Worm (Caenorhabditis elegans): ENCODE measurements around the gene T19H12.2.
A peak's percentile ranks its signal among the peaks of the same experiment; 100 is the strongest.

Gene T19H12.2

DNA sequence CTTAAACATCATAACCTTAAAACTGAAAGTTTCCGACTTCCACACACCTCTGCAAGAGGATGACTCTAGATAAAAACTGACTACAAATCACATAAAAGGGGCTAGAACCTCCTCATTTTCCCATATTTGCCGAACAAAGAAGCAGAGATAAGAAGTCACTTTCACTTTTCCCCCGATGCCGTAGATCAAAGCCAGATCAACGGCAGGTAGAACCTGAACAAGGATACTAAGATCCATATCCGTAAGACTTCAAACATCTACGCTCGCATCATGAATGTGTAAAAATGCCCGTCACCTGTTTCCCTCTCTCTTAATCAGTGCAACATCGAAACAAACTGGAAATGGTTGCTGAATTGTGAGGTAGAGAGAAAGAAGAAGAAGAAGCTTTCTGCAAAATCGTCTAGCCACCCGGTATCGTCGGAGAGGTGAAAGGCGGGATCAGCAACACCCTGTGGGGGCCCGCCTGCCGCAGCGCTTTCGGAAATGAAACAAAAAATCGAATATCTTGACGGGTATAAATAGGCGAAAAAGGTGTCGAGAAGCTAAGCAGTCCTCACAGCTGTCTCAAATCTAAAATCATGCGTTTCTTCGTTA lies 28.5 kb downstream of the T19H12.2 start, which contains the start of gene C02E7.6:
TSS of gene C02E7.6 (plus strand) at position 544 of the 594 bp plus-strand sequence.
- TF ChIP-seq cnd-1 (tag; optimal IDR thresholded peaks at IDR 0.05), result no peak
- TF ChIP-seq nhr-237 (tag; optimal IDR thresholded peaks at IDR 0.05), result peak; percentile 14
- no peak for TF ChIP-seq hlh-1 (tag; optimal IDR thresholded peaks at IDR 0.05)
- no peak for TF ChIP-seq tbx-8 (GFP tag; optimal IDR thresholded peaks at IDR 0.05)
- TF ChIP-seq snpc-4 (tag; optimal IDR thresholded peaks at IDR 0.05), result no peak
- no peak for TF ChIP-seq M03D4.4 (tag; optimal IDR thresholded peaks at IDR 0.05)
- TF ChIP-seq pha-4 (tag; optimal IDR thresholded peaks at IDR 0.05), result no peak
- no peak for TF ChIP-seq bed-3 (GFP tag; optimal IDR thresholded peaks at IDR 0.05)
- no peak for TF ChIP-seq lin-13 (tag; optimal IDR thresholded peaks at IDR 0.05)
- TF ChIP-seq lin-32 (GFP tag; optimal IDR thresholded peaks at IDR 0.05), result no peak
- no peak for TF ChIP-seq ceh-83 (GFP tag; optimal IDR thresholded peaks at IDR 0.05)
- TF ChIP-seq drap-1 (GFP tag; optimal IDR thresholded peaks at IDR 0.05), result no peak
- TF ChIP-seq zip-8 (tag; optimal IDR thresholded peaks at IDR 0.05), result no peak
- TF ChIP-seq ces-1 (GFP tag; optimal IDR thresholded peaks at IDR 0.05), result no peak
- TF ChIP-seq ceh-39 (tag; optimal IDR thresholded peaks at IDR 0.05), result no peak
- TF ChIP-seq mep-1 (tag; optimal IDR thresholded peaks at IDR 0.05), result no peak
- TF ChIP-seq mab-5 (tag; optimal IDR thresholded peaks at IDR 0.05), result no peak
- no peak for TF ChIP-seq unc-39 (tag; optimal IDR thresholded peaks at IDR 0.05)
- peak; percentile 16 for TF ChIP-seq unc-62 (GFP tag; optimal IDR thresholded peaks at IDR 0.05)
- peak; percentile 90 for TF ChIP-seq elt-1 (tag; optimal IDR thresholded peaks at IDR 0.05; ENCODE audit: borderline replicate concordance, insufficient read depth)
- no peak for TF ChIP-seq ztf-11 (tag; optimal IDR thresholded peaks at IDR 0.05)
- no peak for TF ChIP-seq flh-1 (GFP tag; optimal IDR thresholded peaks at IDR 0.05)
- TF ChIP-seq unc-120 (tag; optimal IDR thresholded peaks at IDR 0.05; ENCODE audit: poor library complexity, severe bottlenecking), result no peak
- no peak for TF ChIP-seq elt-3 (tag; optimal IDR thresholded peaks at IDR 0.05)
- TF ChIP-seq lsy-2 (tag; optimal IDR thresholded peaks at IDR 0.05), result no peak
- TF ChIP-seq blmp-1 (tag; optimal IDR thresholded peaks at IDR 0.05), result peak; percentile 67
- TF ChIP-seq nhr-2 (tag; optimal IDR thresholded peaks at IDR 0.05), result no peak
- TF ChIP-seq nhr-76 (tag; optimal IDR thresholded peaks at IDR 0.05), result no peak

DNA sequence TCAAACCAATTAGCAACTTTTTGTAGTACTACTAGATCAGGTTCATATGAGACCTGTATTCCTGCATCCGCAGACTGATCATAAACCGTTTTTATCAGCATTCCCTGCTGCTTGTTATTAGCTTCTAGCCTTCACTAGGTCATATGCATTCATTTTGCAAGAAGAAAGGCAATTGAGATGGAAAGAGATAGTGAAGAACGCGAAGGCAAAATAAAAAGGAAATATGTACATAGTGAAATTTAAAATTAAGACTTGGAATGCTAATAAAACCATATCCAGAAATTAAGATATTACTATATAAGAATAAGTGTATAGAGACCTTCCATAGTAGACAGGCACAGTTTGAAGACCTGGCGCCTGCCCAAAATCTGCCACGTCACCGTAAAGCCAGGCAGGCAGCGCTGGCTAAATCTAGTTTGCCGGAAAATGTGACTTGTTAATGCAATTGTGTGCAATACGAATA lies 30.5 kb downstream of the T19H12.2 start, which contains the start of the genes C02E7.8 and srh-23:
TSS of gene C02E7.8 (minus strand) at position 101 of the 463 bp plus-strand sequence.
TSS of gene srh-23 (plus strand) at position 413 of the 463 bp plus-strand sequence.
- no peak for TF ChIP-seq hlh-1 (tag; optimal IDR thresholded peaks at IDR 0.05)
- TF ChIP-seq ceh-83 (GFP tag; optimal IDR thresholded peaks at IDR 0.05), result no peak
- no peak for TF ChIP-seq lin-13 (tag; optimal IDR thresholded peaks at IDR 0.05)
- no peak for TF ChIP-seq zip-8 (tag; optimal IDR thresholded peaks at IDR 0.05)
- TF ChIP-seq lin-32 (GFP tag; optimal IDR thresholded peaks at IDR 0.05), result no peak
- TF ChIP-seq ceh-43 (GFP tag; optimal IDR thresholded peaks at IDR 0.05), result no peak
- TF ChIP-seq snpc-4 (tag; optimal IDR thresholded peaks at IDR 0.05), result no peak

DNA sequence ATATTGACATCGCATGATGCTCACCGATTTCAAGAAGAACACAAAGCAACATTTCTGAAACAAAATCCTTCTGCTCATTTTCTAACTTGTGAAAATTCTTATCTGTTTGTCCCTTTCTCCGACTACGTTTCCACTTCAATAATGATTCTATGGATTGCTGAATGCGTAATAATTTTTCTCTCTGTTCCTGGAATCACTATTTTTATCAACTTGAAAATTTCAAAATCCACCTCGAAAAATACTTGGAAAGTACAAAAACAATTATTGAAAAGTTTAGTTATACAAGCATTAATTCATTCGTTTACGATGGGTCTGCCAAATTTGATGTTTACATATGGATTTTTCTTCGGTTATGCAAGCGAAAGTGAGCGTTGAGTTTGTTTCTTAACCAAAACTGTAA lies 31.8 kb downstream of the T19H12.2 start, which contains the start of gene srh-22:
TSS of gene srh-22 (plus strand) at position 301 of the 400 bp plus-strand sequence.
- TF ChIP-seq unc-120 (tag; optimal IDR thresholded peaks at IDR 0.05; ENCODE audit: poor library complexity, severe bottlenecking) (no peak), ces-1 (GFP tag; optimal IDR thresholded peaks at IDR 0.05) (no peak), M03D4.4 (tag; optimal IDR thresholded peaks at IDR 0.05) (no peak), pha-4 (tag; optimal IDR thresholded peaks at IDR 0.05) (no peak), ceh-43 (GFP tag; optimal IDR thresholded peaks at IDR 0.05) (no peak), mls-2 (tag; optimal IDR thresholded peaks at IDR 0.05) (no peak), mab-5 (tag; optimal IDR thresholded peaks at IDR 0.05) (no peak), lin-32 (GFP tag; optimal IDR thresholded peaks at IDR 0.05) (no peak), unc-62 (GFP tag; optimal IDR thresholded peaks at IDR 0.05) (no peak), flh-1 (GFP tag; optimal IDR thresholded peaks at IDR 0.05) (no peak), nhr-76 (tag; optimal IDR thresholded peaks at IDR 0.05) (no peak), blmp-1 (tag; optimal IDR thresholded peaks at IDR 0.05) (no peak), mep-1 (tag; optimal IDR thresholded peaks at IDR 0.05) (no peak), drap-1 (GFP tag; optimal IDR thresholded peaks at IDR 0.05) (no peak), nhr-2 (tag; optimal IDR thresholded peaks at IDR 0.05) (no peak), lsy-2 (tag; optimal IDR thresholded peaks at IDR 0.05) (no peak), ham-2 (GFP tag; optimal IDR thresholded peaks at IDR 0.05) (no peak), snpc-4 (tag; optimal IDR thresholded peaks at IDR 0.05) (no peak), sem-2 (GFP tag; optimal IDR thresholded peaks at IDR 0.05) (no peak), elt-3 (tag; optimal IDR thresholded peaks at IDR 0.05) (no peak)

DNA sequence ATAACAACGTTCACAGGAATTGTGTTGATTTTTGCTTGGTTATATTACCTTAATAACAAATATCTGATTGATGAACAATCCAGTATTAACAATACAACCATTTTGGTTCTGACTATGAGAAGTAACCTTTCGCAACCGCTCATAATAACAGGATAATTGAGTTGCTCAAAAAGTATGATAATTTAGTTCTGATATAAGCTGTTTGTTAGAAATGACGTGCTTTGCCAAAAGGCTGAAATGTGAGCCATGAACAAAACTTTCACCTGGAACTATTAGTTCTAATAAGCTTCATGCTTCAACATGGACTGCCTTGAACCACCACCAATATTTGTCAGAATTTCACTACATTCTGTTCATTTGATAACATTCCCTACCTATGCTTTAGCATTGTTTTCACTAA lies 34.4 kb downstream of the T19H12.2 start, which contains the start of gene srh-20:
TSS of gene srh-20 (plus strand) at position 301 of the 400 bp plus-strand sequence.
- TF ChIP-seq lsy-2 (tag; optimal IDR thresholded peaks at IDR 0.05) (no peak), ham-2 (GFP tag; optimal IDR thresholded peaks at IDR 0.05) (no peak), blmp-1 (tag; optimal IDR thresholded peaks at IDR 0.05) (no peak), tbx-8 (GFP tag; optimal IDR thresholded peaks at IDR 0.05) (no peak), nhr-76 (tag; optimal IDR thresholded peaks at IDR 0.05) (no peak), ceh-39 (tag; optimal IDR thresholded peaks at IDR 0.05) (no peak), snpc-4 (tag; optimal IDR thresholded peaks at IDR 0.05) (no peak), ztf-11 (tag; optimal IDR thresholded peaks at IDR 0.05) (no peak), nhr-12 (tag; optimal IDR thresholded peaks at IDR 0.05) (no peak), lin-32 (GFP tag; optimal IDR thresholded peaks at IDR 0.05) (no peak), bed-3 (GFP tag; optimal IDR thresholded peaks at IDR 0.05) (no peak), unc-120 (tag; optimal IDR thresholded peaks at IDR 0.05; ENCODE audit: poor library complexity, severe bottlenecking) (no peak), drap-1 (GFP tag; optimal IDR thresholded peaks at IDR 0.05) (no peak), unc-39 (tag; optimal IDR thresholded peaks at IDR 0.05) (no peak)
